Worm (Caenorhabditis elegans) whole organism, young adult: ENCODE measurements around the gene dop-6.

Experiments used
- B0261.1 ChIP-seq: sonication (generic microtip); optimal IDR thresholded peaks from 2 replicates; lab custom pipeline; 2016; ENCODE audit warnings: mild to moderate bottlenecking, missing genetic modification characterization, moderate library complexity, missing compliant biosample characterization
- Y95B8A.8 ChIP-seq: fragments of 200-800 bp; sonication (Bioruptor generic); IDR thresholded peaks from 2 replicates; pipeline ENCODE4 v1.3.6; 2022; ENCODE audit warnings: missing genetic modification reagents, missing genetic modification characterization, missing compliant biosample characterization
- akir-1 ChIP-seq: fragments of 200-800 bp; sonication (Bioruptor generic); optimal IDR thresholded peaks from 2 replicates; lab custom pipeline; 2018; ENCODE audit warnings: mild to moderate bottlenecking, missing genetic modification characterization, moderate library complexity, missing compliant biosample characterization
- ama-1 ChIP-seq, 3 experiments: fragments of 150-350 bp in 1 of 3; sonication (generic microtip) in 2 of 3; optimal IDR thresholded peaks; 2 replicates each; lab custom pipeline; 2014 to 2018; ENCODE audit warnings: missing biosample characterization in 2 of 3, missing genetic modification characterization in 2 of 3, missing genetic modification reagents in 2 of 3
- ceh-40 ChIP-seq: fragments of 200-800 bp; sonication (Bioruptor generic); IDR thresholded peaks from 2 replicates; pipeline ENCODE4 v1.3.6; 2022; ENCODE audit warnings: missing genetic modification characterization, missing compliant biosample characterization
- gei-17 ChIP-seq: fragments of 200-800 bp; sonication (Bioruptor generic); optimal IDR thresholded peaks from 2 replicates; lab custom pipeline; 2018; ENCODE audit warnings: mild to moderate bottlenecking, missing genetic modification characterization, missing compliant biosample characterization
- hrde-1 ChIP-seq: sonication (generic microtip); optimal IDR thresholded peaks from 2 replicates; lab custom pipeline; 2016; ENCODE audit warnings: missing genetic modification characterization, mild to moderate bottlenecking, missing compliant biosample characterization, moderate library complexity, missing genotype, missing genetic modification reagents, borderline replicate concordance
- lir-1 ChIP-seq: fragments of 200-800 bp; sonication (Bioruptor generic); conservative IDR thresholded peaks from 2 replicates; pipeline ENCODE4 v1.3.6; 2022; ENCODE audit warnings: missing genetic modification reagents, missing genetic modification characterization, missing compliant biosample characterization
- mxl-1 ChIP-seq: sonication (generic microtip); optimal IDR thresholded peaks from 2 replicates; lab custom pipeline; 2016; ENCODE audit warnings: missing genetic modification characterization, missing compliant biosample characterization
- nfya-1 ChIP-seq: sonication (generic microtip); optimal IDR thresholded peaks from 2 replicates; lab custom pipeline; 2017; ENCODE audit warnings: antibody characterized with exemption, missing compliant biosample characterization, missing genetic modification characterization, borderline replicate concordance; ENCODE audit not compliant: insufficient read depth
- nhr-179 ChIP-seq: sonication (generic microtip); optimal IDR thresholded peaks from 2 replicates; lab custom pipeline; 2016; ENCODE audit warnings: mild to moderate bottlenecking, missing genetic modification characterization, missing compliant biosample characterization
- unc-130 ChIP-seq: sonication (generic microtip); optimal IDR thresholded peaks from 2 replicates; lab custom pipeline; 2016; ENCODE audit warnings: missing genetic modification reagents, missing genetic modification characterization, missing compliant biosample characterization
- unc-62 ChIP-seq: fragments of 150-350 bp; optimal IDR thresholded peaks from 2 replicates; lab custom pipeline; 2014; ENCODE audit warnings: missing biosample characterization, missing genetic modification reagents, missing genetic modification characterization

ce11 chrX:4274116-4274515 is 46.5 kb upstream of the dop-6 start, which contains the start of gene mec-18:
- TF ChIP-seq unc-130 (GFP tag; lab: Kevin White, UChicago) (no peak), akir-1 (GFP tag; lab: Kevin White, UChicago) (no peak), hrde-1 (tag; lab: Kevin White, UChicago) (no peak), mxl-1 (no peak), nfya-1 (no peak), Y95B8A.8 (GFP tag; lab: Robert Waterston, UW) (no peak), lir-1 (GFP tag; lab: Robert Waterston, UW) (no peak), nhr-179 (no peak), unc-62 (GFP tag; lab: Kevin White, UChicago) (no peak), ceh-40 (GFP tag; lab: Robert Waterston, UW) (no peak), ama-1 (optimal IDR thresholded peaks at IDR 0.05; lab: Kevin White, UChicago) (no peak), ama-1 (GFP tag; optimal IDR thresholded peaks at IDR 0.05; lab: Kevin White, UChicago) (no peak), gei-17 (GFP tag; lab: Kevin White, UChicago) (no peak), B0261.1 (tag; lab: Kevin White, UChicago) (no peak)
